Worm (Caenorhabditis elegans): ENCODE measurements around the gene sptl-1.
A peak's percentile ranks its signal among the peaks of the same experiment; 100 is the strongest.

DNA sequence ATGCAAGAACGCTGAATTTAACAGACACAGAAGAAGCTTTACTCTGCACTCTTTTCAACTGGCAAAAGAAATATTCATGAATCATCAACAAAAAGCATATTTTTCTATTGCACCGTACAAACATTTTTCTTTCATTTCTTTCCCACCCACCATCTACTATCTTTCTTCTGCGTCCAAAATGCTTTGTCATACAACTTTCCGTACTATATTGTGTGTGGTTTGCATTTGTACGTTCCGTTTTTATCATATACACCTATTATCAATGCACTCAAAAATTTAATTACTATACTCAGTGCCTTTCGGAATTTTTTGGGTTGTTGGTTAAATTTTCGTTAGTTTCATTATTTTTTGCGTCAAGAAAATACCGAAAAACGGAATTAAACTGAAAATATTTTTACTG, 16.2 kb downstream of the sptl-1 start:
- TF ChIP-seq snpc-4 (tag; optimal IDR thresholded peaks at IDR 0.05) (no peak), nhr-76 (tag; optimal IDR thresholded peaks at IDR 0.05) (no peak), lin-15B (tag; optimal IDR thresholded peaks at IDR 0.05) (no peak), nhr-237 (tag; optimal IDR thresholded peaks at IDR 0.05) (no peak), pqm-1 (tag; optimal IDR thresholded peaks at IDR 0.05) (peak; percentile 79), lim-7 (GFP tag; IDR thresholded peaks at IDR 0.05) (no peak), ceh-82 (tag; optimal IDR thresholded peaks at IDR 0.05) (no peak), zag-1 (tag; optimal IDR thresholded peaks at IDR 0.05) (no peak), fkh-10 (GFP tag; optimal IDR thresholded peaks at IDR 0.05) (no peak), ztf-11 (tag; optimal IDR thresholded peaks at IDR 0.05) (no peak)

Data from whole organism, L4 larva.